Fruit fly (Drosophila melanogaster): ENCODE data around the gene CG13713.

The CG13713 gene

dm6 chr3L:4697301-4697700 is at the start of gene CG13713:
Gene CG13713, plus strand, starts transcription at chr3L:4697601.
- no peak for TF ChIP-seq CG17801 (GFP tag; optimal IDR thresholded peaks at IDR 0.05; ENCODE audit: partially characterized antibody)

dm6 chr3L:4647976-4648375 is 49.4 kb upstream of the CG13713 start, which contains the start of gene TTLL1B:
Gene TTLL1B, plus strand, starts transcription at chr3L:4648276.
- no peak for TF ChIP-seq CG17801 (GFP tag; optimal IDR thresholded peaks at IDR 0.05; ENCODE audit: partially characterized antibody)

- no peak for TF ChIP-seq CG17801 (GFP tag; optimal IDR thresholded peaks at IDR 0.05; ENCODE audit: partially characterized antibody)
These were observed 30.1 kb upstream of the CG13713 start, which contains the start of gene CG32236 for dm6 chr3L:4667289-4667688. Gene CG32236, minus strand, starts transcription at chr3L:4667389.

- no peak for TF ChIP-seq CG17801 (GFP tag; optimal IDR thresholded peaks at IDR 0.05; ENCODE audit: partially characterized antibody)
These were observed 19.9 kb upstream of the CG13713 start, which contains the start of gene CG34266 for dm6 chr3L:4677532-4677931. Gene CG34266, plus strand, starts transcription at chr3L:4677832.

dm6 chr3L:4679063-4679462 is 18.3 kb upstream of the CG13713 start:
- TF ChIP-seq CG17801 (GFP tag; optimal IDR thresholded peaks at IDR 0.05; ENCODE audit: partially characterized antibody) = no peak

dm6 chr3L:4684622-4685276 is 12.7 kb upstream of the CG13713 start:
- no peak for TF ChIP-seq CG17801 (GFP tag; optimal IDR thresholded peaks at IDR 0.05; ENCODE audit: partially characterized antibody)

dm6 chr3L:4686050-4686449 is 11.4 kb upstream of the CG13713 start:
- TF ChIP-seq CG17801 (GFP tag; optimal IDR thresholded peaks at IDR 0.05; ENCODE audit: partially characterized antibody) = no peak

dm6 chr3L:4686609-4687008 is 10.8 kb upstream of the CG13713 start:
- no peak for TF ChIP-seq CG17801 (GFP tag; optimal IDR thresholded peaks at IDR 0.05; ENCODE audit: partially characterized antibody)

dm6 chr3L:4687133-4687532 is 10.3 kb upstream of the CG13713 start, which contains the start of gene axo:
Gene axo, minus strand, starts transcription at chr3L:4687317.
- no peak for TF ChIP-seq CG17801 (GFP tag; optimal IDR thresholded peaks at IDR 0.05; ENCODE audit: partially characterized antibody)

dm6 chr3L:4688674-4689073 is 8.7 kb upstream of the CG13713 start, which contains the start of gene CG7514:
Gene CG7514, minus strand, starts transcription at chr3L:4688774.
- TF ChIP-seq CG17801 (GFP tag; optimal IDR thresholded peaks at IDR 0.05; ENCODE audit: partially characterized antibody) = no peak

- TF ChIP-seq CG17801 (GFP tag; optimal IDR thresholded peaks at IDR 0.05; ENCODE audit: partially characterized antibody) = no peak
These were observed 7.4 kb upstream of the CG13713 start, which contains the start of gene CG18418 for dm6 chr3L:4689970-4690369. Gene CG18418, minus strand, starts transcription at chr3L:4690070.

dm6 chr3L:4690698-4691097 is 6.7 kb upstream of the CG13713 start:
- TF ChIP-seq CG17801 (GFP tag; optimal IDR thresholded peaks at IDR 0.05; ENCODE audit: partially characterized antibody) = no peak

dm6 chr3L:4691775-4692174 is 5.6 kb upstream of the CG13713 start:
- TF ChIP-seq CG17801 (GFP tag; optimal IDR thresholded peaks at IDR 0.05; ENCODE audit: partially characterized antibody) = no peak

- no peak for TF ChIP-seq CG17801 (GFP tag; optimal IDR thresholded peaks at IDR 0.05; ENCODE audit: partially characterized antibody)
These were observed 4.9 kb upstream of the CG13713 start, which contains the start of gene RhoGEF64C for dm6 chr3L:4692177-4693134. Gene RhoGEF64C, plus strand, starts transcription at chr3L:4692783.

- no peak for TF ChIP-seq CG17801 (GFP tag; optimal IDR thresholded peaks at IDR 0.05; ENCODE audit: partially characterized antibody)
These were observed 2.6 kb upstream of the CG13713 start, which contains the start of gene CG15876 for dm6 chr3L:4694823-4695222. Gene CG15876, minus strand, starts transcription at chr3L:4694845.

All from ovary, adult (tissue).